Worm (Caenorhabditis elegans) whole organism, L3 larva: Measurements from ENCODE around the gene svh-5.

Source experiments
- fkh-10 ChIP-seq: sonication (generic microtip); optimal IDR thresholded peaks from 2 replicates; lab custom pipeline; 2017; ENCODE audit warnings: missing biosample characterization, missing genetic modification reagents, missing genetic modification characterization
- jun-1 ChIP-seq: fragments of 150-350 bp; optimal IDR thresholded peaks from 2 replicates; lab custom pipeline; 2014; ENCODE audit warnings: missing biosample characterization, missing genetic modification reagents, missing genetic modification characterization
- nfya-1 ChIP-seq: sonication (generic microtip); optimal IDR thresholded peaks from 2 replicates; lab custom pipeline; 2017; ENCODE audit warnings: missing genetic modification characterization, mild to moderate bottlenecking, missing compliant biosample characterization, antibody characterized with exemption, moderate library complexity; ENCODE audit not compliant: insufficient read depth
- nhr-12 ChIP-seq: fragments of 150-350 bp; optimal IDR thresholded peaks from 2 replicates; lab custom pipeline; 2014; ENCODE audit warnings: missing biosample characterization, missing genetic modification characterization
- nhr-67 ChIP-seq: fragments of 150-350 bp; optimal IDR thresholded peaks from 2 replicates; lab custom pipeline; 2014; ENCODE audit warnings: missing biosample characterization, missing genetic modification characterization
- nhr-77 ChIP-seq: fragments of 150-350 bp; optimal IDR thresholded peaks from 2 replicates; lab custom pipeline; 2014; ENCODE audit warnings: missing biosample characterization, missing genetic modification characterization
- unc-62 ChIP-seq: fragments of 150-350 bp; sonication (generic microtip); optimal IDR thresholded peaks from 4 replicates; lab custom pipeline; 2014; ENCODE audit warnings: missing biosample characterization, missing genetic modification reagents, missing genetic modification characterization

DNA sequence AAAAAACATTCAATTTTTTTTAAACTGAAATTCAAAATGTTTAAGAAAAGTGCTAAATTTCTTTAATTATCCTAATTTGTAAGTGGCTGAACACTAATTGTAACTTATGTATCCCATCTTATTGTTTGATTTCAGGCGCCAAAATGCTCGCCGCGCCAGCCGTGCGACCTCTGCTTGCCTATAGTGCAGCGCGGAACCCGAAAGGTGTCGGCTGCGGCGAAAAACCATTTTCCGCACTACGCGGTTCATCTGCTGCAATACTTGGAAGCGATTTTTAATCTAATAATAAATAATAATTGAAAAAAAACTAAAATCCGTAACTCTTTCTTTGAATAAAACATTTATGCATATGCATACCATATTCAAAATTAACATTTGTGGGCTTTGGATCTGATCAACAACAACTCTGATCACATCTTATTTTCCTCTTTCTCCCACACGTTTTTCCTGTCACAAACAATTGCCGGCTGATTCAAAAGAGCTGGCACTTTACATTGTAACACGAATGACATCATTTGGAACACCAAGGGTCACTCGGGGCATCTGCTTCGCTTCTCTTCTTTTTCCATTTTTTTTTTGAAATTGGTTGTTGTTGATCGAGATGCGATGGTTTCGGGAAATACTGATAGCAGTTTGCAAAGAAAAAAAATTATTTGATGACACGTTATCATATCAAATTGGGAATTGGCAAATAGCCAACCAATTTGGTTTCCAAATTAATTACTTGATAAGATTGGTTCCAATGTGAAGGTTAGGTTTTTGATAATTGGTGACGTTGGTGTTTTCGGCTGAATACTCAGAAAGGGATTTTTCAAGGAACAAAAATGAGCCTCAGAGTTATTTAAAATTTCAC lies 32.1 kb downstream of the svh-5 start:
- no peak for TF ChIP-seq unc-62 (GFP tag; lab: Kevin White, UChicago)
- TF ChIP-seq nfya-1 (tag; lab: Kevin White, UChicago) = no peak
- TF ChIP-seq nhr-12 (tag; lab: Kevin White, UChicago) = no peak
- no peak for TF ChIP-seq nhr-77 (tag; lab: Kevin White, UChicago)
- TF ChIP-seq fkh-10 (GFP tag; lab: Kevin White, UChicago) = no peak
- no peak for TF ChIP-seq jun-1 (tag; lab: Kevin White, UChicago)
- no peak for TF ChIP-seq nhr-67
